Worm (Caenorhabditis elegans) whole organism, L2 larva: ENCODE data around the gene srg-13.

Experiments
- ZK546.5 ChIP-seq: sonication (generic microtip); optimal IDR thresholded peaks from 2 replicates; lab custom pipeline; 2017; ENCODE audit warnings: missing biosample characterization, missing genetic modification characterization
- ama-1 ChIP-seq: fragments of 150-350 bp; optimal IDR thresholded peaks from 2 replicates; lab custom pipeline; 2018; ENCODE audit warnings: inconsistent platforms
- ceh-82 ChIP-seq: fragments of 150-350 bp; optimal IDR thresholded peaks from 2 replicates; lab custom pipeline; 2014; ENCODE audit warnings: missing biosample characterization, missing genetic modification characterization
- lin-13 ChIP-seq: fragments of 150-350 bp; optimal IDR thresholded peaks from 2 replicates; lab custom pipeline; 2014; ENCODE audit warnings: missing biosample characterization, missing genetic modification reagents, missing genetic modification characterization
- lsy-2 ChIP-seq, 2 experiments: fragments of 150-350 bp in 1 of 2; sonication (generic microtip) in 1 of 2; optimal IDR thresholded peaks; 2 replicates each; lab custom pipeline; 2014 to 2017; ENCODE audit warnings: missing biosample characterization in 2 of 2, missing genetic modification characterization in 2 of 2
- nhr-12 ChIP-seq: fragments of 150-350 bp; optimal IDR thresholded peaks from 2 replicates; lab custom pipeline; 2014; ENCODE audit warnings: missing biosample characterization, missing genetic modification characterization
- nhr-25 ChIP-seq: fragments of 150-350 bp; sonication (generic microtip); optimal IDR thresholded peaks from 3 replicates; lab custom pipeline; 2014; ENCODE audit warnings: missing biosample characterization, missing genetic modification characterization
- skn-1 ChIP-seq: sonication (generic microtip); optimal IDR thresholded peaks from 2 replicates; lab custom pipeline; 2017; ENCODE audit warnings: missing biosample characterization, missing genetic modification characterization
- sma-3 ChIP-seq: sonication (generic microtip); optimal IDR thresholded peaks from 2 replicates; lab custom pipeline; 2016; ENCODE audit warnings: missing genetic modification reagents, missing genetic modification characterization, missing compliant biosample characterization
- snpc-4 ChIP-seq: fragments of 150-350 bp; optimal IDR thresholded peaks from 2 replicates; lab custom pipeline; 2014; ENCODE audit warnings: missing biosample characterization, missing genetic modification characterization
- unc-55 ChIP-seq: fragments of 150-350 bp; sonication (generic microtip); optimal IDR thresholded peaks from 3 replicates; lab custom pipeline; 2014; ENCODE audit warnings: missing biosample characterization, missing genetic modification reagents, missing genetic modification characterization
- ztf-11 ChIP-seq: sonication (generic microtip); optimal IDR thresholded peaks from 2 replicates; lab custom pipeline; 2017; ENCODE audit warnings: missing biosample characterization, missing genetic modification characterization
- ztf-4 ChIP-seq: fragments of 150-350 bp; optimal IDR thresholded peaks from 2 replicates; lab custom pipeline; 2014; ENCODE audit warnings: missing biosample characterization, missing genetic modification characterization

DNA sequence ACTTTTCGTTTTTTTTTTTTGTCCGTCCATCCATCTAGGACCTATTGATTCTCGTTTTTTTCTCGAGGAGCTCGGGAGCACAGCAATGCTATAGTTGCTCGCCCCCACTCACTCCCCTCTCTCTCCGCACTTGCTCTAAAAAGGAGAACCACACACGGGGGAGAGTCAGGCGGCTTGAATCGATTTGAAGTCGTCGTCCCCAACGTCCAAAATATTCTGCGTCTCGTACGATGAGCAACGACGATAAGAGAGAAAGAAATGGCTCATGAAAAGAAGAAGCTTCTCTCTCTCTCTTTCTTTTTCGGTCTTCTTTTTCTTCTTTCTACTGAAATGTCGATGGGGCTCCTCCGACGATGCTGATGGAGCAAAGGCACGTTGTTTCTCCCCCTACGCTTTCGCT lies 15.6 kb upstream of the srg-13 start:
- TF ChIP-seq ama-1 (lab: Kevin White, UChicago) (no peak), lsy-2 (tag; optimal IDR thresholded peaks at IDR 0.05; lab: Kevin White, UChicago) (peak; percentile 55 to 70), nhr-25 (tag; lab: Kevin White, UChicago) (no peak), lin-13 (GFP tag; lab: Kevin White, UChicago) (peak; percentile 36), nhr-12 (tag; lab: Kevin White, UChicago) (no peak), unc-55 (GFP tag; lab: Kevin White, UChicago) (peak; percentile 91), skn-1 (tag; lab: Kevin White, UChicago) (no peak), ceh-82 (tag; lab: Kevin White, UChicago) (no peak), snpc-4 (tag; lab: Kevin White, UChicago) (peak; percentile 28), sma-3 (GFP tag; lab: Kevin White, UChicago) (no peak), ztf-11 (tag; lab: Kevin White, UChicago) (no peak), ZK546.5 (no peak), ztf-4 (tag; lab: Kevin White, UChicago) (no peak)
